Worm (Caenorhabditis elegans): Measurements from ENCODE around the gene svh-11.

DNA sequence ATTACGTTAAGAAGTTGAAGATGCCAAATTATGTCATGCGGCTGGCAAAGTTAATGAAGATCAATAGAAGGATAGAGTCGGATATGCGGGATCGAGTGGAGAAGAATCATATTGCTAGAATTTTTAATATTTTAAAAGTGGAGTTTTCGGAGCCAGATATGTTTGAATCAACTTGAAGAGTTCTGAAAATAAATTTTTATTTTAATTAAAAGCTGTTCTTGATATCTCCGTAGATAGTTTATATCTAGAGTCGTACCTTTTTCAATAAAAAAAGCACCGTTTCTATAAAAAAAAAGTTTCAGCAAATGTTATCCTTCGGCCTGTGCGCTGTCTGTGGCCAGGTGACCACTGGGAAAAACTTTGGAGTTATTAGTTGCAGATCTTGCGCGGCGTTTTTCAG, 26.3 kb downstream of the svh-11 start, which contains the start of gene nhr-96:
- TF ChIP-seq klf-2 (GFP tag; conservative IDR thresholded peaks at IDR 0.05): no peak
- no peak for TF ChIP-seq cog-1 (tag; optimal IDR thresholded peaks at IDR 0.05)
- TF ChIP-seq flt-1 (GFP tag; IDR thresholded peaks at IDR 0.05): no peak
- no peak for TF ChIP-seq ref-1 (GFP tag; conservative IDR thresholded peaks at IDR 0.05)
- TF ChIP-seq med-1 (GFP tag; optimal IDR thresholded peaks at IDR 0.05; ENCODE audit: insufficient read depth): no peak
- no peak for TF ChIP-seq T22C8.4 (GFP tag; IDR thresholded peaks at IDR 0.05)
- TF ChIP-seq ztf-29 (GFP tag; IDR thresholded peaks at IDR 0.05): no peak
- no peak for TF ChIP-seq ztf-23 (GFP tag; IDR thresholded peaks at IDR 0.05)
- TF ChIP-seq tab-1 (GFP tag; IDR thresholded peaks at IDR 0.05): no peak

All from whole organism, midembryonic.